Fruit fly (Drosophila melanogaster): ENCODE measurements around the gene Srx.

Gene Srx

dm6 chrX:17878632-17879033 is 21.9 kb downstream of the Srx start (continued):
- TF ChIP-seq Hr78 (GFP tag; optimal IDR thresholded peaks at IDR 0.05), result no peak

- TF ChIP-seq ey (GFP tag; optimal IDR thresholded peaks at IDR 0.05), result peak; percentile 34
- TF ChIP-seq Mio (GFP tag; optimal IDR thresholded peaks at IDR 0.05), result no peak
- peak; percentile 71 for TF ChIP-seq Sp1 (GFP tag; optimal IDR thresholded peaks at IDR 0.05)
- no peak for TF ChIP-seq Abd-B (GFP tag; optimal IDR thresholded peaks at IDR 0.05)
- peak; percentile 49 for TF ChIP-seq dmrt93B (GFP tag; optimal IDR thresholded peaks at IDR 0.05)
- TF ChIP-seq lola (GFP tag; optimal IDR thresholded peaks at IDR 0.05), result no peak
- no peak for TF ChIP-seq pan (optimal IDR thresholded peaks at IDR 0.05)
- TF ChIP-seq fru (GFP tag; optimal IDR thresholded peaks at IDR 0.05), result peak; percentile 45
- TF ChIP-seq dl (GFP tag; optimal IDR thresholded peaks at IDR 0.05; ENCODE audit: insufficient read depth in 1 of 2, partially characterized antibody in 2 of 2), result no peak
- no peak for TF ChIP-seq tai (GFP tag; optimal IDR thresholded peaks at IDR 0.05)
- peak in 1 of 2 experiments; percentile 62 for TF ChIP-seq foxo (GFP tag; optimal IDR thresholded peaks at IDR 0.05)
- peak; percentile 37 for TF ChIP-seq CG9705 (GFP tag; optimal IDR thresholded peaks at IDR 0.05)
- no peak for TF ChIP-seq GATAd (GFP tag; optimal IDR thresholded peaks at IDR 0.05)
- TF ChIP-seq psq (GFP tag; optimal IDR thresholded peaks at IDR 0.05), result peak; percentile 53
- peak; percentile 40 for TF ChIP-seq Jra (GFP tag; optimal IDR thresholded peaks at IDR 0.05)
- peak; percentile 33 for TF ChIP-seq br (GFP tag; optimal IDR thresholded peaks at IDR 0.05)
- TF ChIP-seq CrebA (GFP tag; optimal IDR thresholded peaks at IDR 0.05; ENCODE audit: borderline replicate concordance), result peak; percentile 7
- TF ChIP-seq N (GFP tag; optimal IDR thresholded peaks at IDR 0.05), result no peak
- no peak for TF ChIP-seq brk (GFP tag; optimal IDR thresholded peaks at IDR 0.05)
- TF ChIP-seq woc (GFP tag; optimal IDR thresholded peaks at IDR 0.05), result peak; percentile 38
- TF ChIP-seq OdsH (GFP tag; optimal IDR thresholded peaks at IDR 0.05), result peak; percentile 21
- TF ChIP-seq usp (GFP tag; optimal IDR thresholded peaks at IDR 0.05), result no peak
- no peak for TF ChIP-seq CG32264 (GFP tag; optimal IDR thresholded peaks at IDR 0.05)
- TF ChIP-seq rgr (GFP tag; optimal IDR thresholded peaks at IDR 0.05), result peak; percentile 54
- peak; percentile 42 for TF ChIP-seq Hnf4 (GFP tag; optimal IDR thresholded peaks at IDR 0.05)
- peak; percentile 41 for TF ChIP-seq sage (GFP tag; optimal IDR thresholded peaks at IDR 0.05)
- no peak for TF ChIP-seq sv (GFP tag; optimal IDR thresholded peaks at IDR 0.05)
- TF ChIP-seq Hr78 (GFP tag; optimal IDR thresholded peaks at IDR 0.05), result no peak
- TF ChIP-seq HLH106 (tag; optimal IDR thresholded peaks at IDR 0.05), result peak; percentile 62
- TF ChIP-seq Dfd (GFP tag; optimal IDR thresholded peaks at IDR 0.05), result no peak
- TF ChIP-seq jim (GFP tag; optimal IDR thresholded peaks at IDR 0.05), result no peak
- TF ChIP-seq Rel (GFP tag; optimal IDR thresholded peaks at IDR 0.05), result peak; percentile 41
- no peak for TF ChIP-seq Rel (tag; optimal IDR thresholded peaks at IDR 0.05)
- TF ChIP-seq dsf (GFP tag; optimal IDR thresholded peaks at IDR 0.05; ENCODE audit: borderline replicate concordance), result no peak
- TF ChIP-seq Vsx2 (GFP tag; optimal IDR thresholded peaks at IDR 0.05; ENCODE audit: partially characterized antibody), result no peak
- TF ChIP-seq h (GFP tag; optimal IDR thresholded peaks at IDR 0.05), result peak; percentile 44
- TF ChIP-seq Hr83 (GFP tag; optimal IDR thresholded peaks at IDR 0.05; ENCODE audit: poor library complexity, severe bottlenecking), result no peak
- TF ChIP-seq Dif (GFP tag; optimal IDR thresholded peaks at IDR 0.05; ENCODE audit: partially characterized antibody), result no peak
- TF ChIP-seq Myc (optimal IDR thresholded peaks at IDR 0.05), result no peak
Measured at dm6 chrX:17879211-17879897, 22.6 kb downstream of the Srx start.

DNA sequence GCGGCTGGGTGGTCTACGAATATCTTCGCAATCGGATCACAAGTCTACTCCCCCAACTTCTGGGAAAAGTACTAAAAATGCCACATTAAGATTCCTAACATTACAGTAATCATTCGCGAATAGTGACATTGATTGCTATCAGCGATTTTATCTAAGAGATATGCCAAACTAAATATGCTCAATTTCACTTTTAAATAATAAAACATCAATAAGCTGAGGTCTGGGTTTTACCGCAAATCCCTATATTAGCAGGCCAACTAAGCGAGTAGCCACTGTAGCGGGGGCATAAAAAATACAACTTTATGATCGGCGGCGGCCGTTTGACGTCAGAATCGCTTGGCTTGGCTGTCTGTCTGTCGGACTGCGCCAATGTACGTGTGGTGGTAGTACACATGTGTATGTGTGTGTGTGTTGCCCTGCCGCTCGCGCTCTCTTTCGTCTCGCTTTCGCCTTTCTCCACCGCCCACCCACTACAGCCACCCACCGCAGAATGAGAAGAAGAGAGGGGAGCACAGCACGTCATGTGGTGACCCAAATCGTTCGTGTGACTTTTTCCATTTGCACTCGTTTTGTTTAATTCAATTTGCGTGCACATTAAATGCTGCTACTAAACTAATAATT is 23.6 kb downstream of the Srx start:
- peak; percentile 92 for TF ChIP-seq sv (GFP tag; optimal IDR thresholded peaks at IDR 0.05)
- peak; percentile 80 for TF ChIP-seq dsf (GFP tag; optimal IDR thresholded peaks at IDR 0.05; ENCODE audit: borderline replicate concordance)
- peak; percentile 96 for TF ChIP-seq h (GFP tag; optimal IDR thresholded peaks at IDR 0.05)
- TF ChIP-seq sage (GFP tag; optimal IDR thresholded peaks at IDR 0.05), result peak; percentile 57
- TF ChIP-seq OdsH (GFP tag; optimal IDR thresholded peaks at IDR 0.05), result peak; percentile 96
- peak; percentile 93 for TF ChIP-seq Jra (GFP tag; optimal IDR thresholded peaks at IDR 0.05)
- no peak for TF ChIP-seq Dfd (GFP tag; optimal IDR thresholded peaks at IDR 0.05)
- TF ChIP-seq CrebA (GFP tag; optimal IDR thresholded peaks at IDR 0.05; ENCODE audit: borderline replicate concordance), result peak; percentile 83
- TF ChIP-seq usp (GFP tag; optimal IDR thresholded peaks at IDR 0.05), result no peak
- TF ChIP-seq Vsx2 (GFP tag; optimal IDR thresholded peaks at IDR 0.05; ENCODE audit: partially characterized antibody), result no peak
- no peak for TF ChIP-seq Dif (GFP tag; optimal IDR thresholded peaks at IDR 0.05; ENCODE audit: partially characterized antibody)
- TF ChIP-seq Abd-B (GFP tag; optimal IDR thresholded peaks at IDR 0.05), result no peak
- TF ChIP-seq Rel (GFP tag; optimal IDR thresholded peaks at IDR 0.05), result peak; percentile 51
- peak; percentile 89 for TF ChIP-seq Rel (tag; optimal IDR thresholded peaks at IDR 0.05)
- peak; percentile 86 for TF ChIP-seq CG9705 (GFP tag; optimal IDR thresholded peaks at IDR 0.05)
- peak; percentile 96 for TF ChIP-seq Sp1 (GFP tag; optimal IDR thresholded peaks at IDR 0.05)
- TF ChIP-seq Hr83 (GFP tag; optimal IDR thresholded peaks at IDR 0.05; ENCODE audit: poor library complexity, severe bottlenecking), result peak; percentile 74
- no peak for TF ChIP-seq N (GFP tag; optimal IDR thresholded peaks at IDR 0.05)
- peak; percentile 92 for TF ChIP-seq psq (GFP tag; optimal IDR thresholded peaks at IDR 0.05)
- TF ChIP-seq jim (GFP tag; optimal IDR thresholded peaks at IDR 0.05), result peak; percentile 50
- peak; percentile 97 for TF ChIP-seq rgr (GFP tag; optimal IDR thresholded peaks at IDR 0.05)
- peak; percentile 98 for TF ChIP-seq ey (GFP tag; optimal IDR thresholded peaks at IDR 0.05)
- TF ChIP-seq tai (GFP tag; optimal IDR thresholded peaks at IDR 0.05), result peak; percentile 93
- TF ChIP-seq lola (GFP tag; optimal IDR thresholded peaks at IDR 0.05), result no peak
- TF ChIP-seq HLH106 (tag; optimal IDR thresholded peaks at IDR 0.05), result peak; percentile 97
- TF ChIP-seq CG32264 (GFP tag; optimal IDR thresholded peaks at IDR 0.05), result peak; percentile 95
- TF ChIP-seq dl (GFP tag; optimal IDR thresholded peaks at IDR 0.05; ENCODE audit: insufficient read depth in 1 of 2, partially characterized antibody in 2 of 2), result peak in 1 of 2 experiments; percentile 34
- no peak for TF ChIP-seq pan (optimal IDR thresholded peaks at IDR 0.05)
- peak; percentile 80 for TF ChIP-seq brk (GFP tag; optimal IDR thresholded peaks at IDR 0.05)
- no peak for TF ChIP-seq Myc (optimal IDR thresholded peaks at IDR 0.05)
- TF ChIP-seq br (GFP tag; optimal IDR thresholded peaks at IDR 0.05), result peak; percentile 97
- TF ChIP-seq woc (GFP tag; optimal IDR thresholded peaks at IDR 0.05), result peak; percentile 92
- TF ChIP-seq Hr78 (GFP tag; optimal IDR thresholded peaks at IDR 0.05), result no peak
- TF ChIP-seq fru (GFP tag; optimal IDR thresholded peaks at IDR 0.05), result peak; percentile 97
